Fruit fly (Drosophila melanogaster) whole organism, embryonic: ENCODE measurements around the gene CG18213.

Source experiments
- Bgb ChIP-seq: fragments of 200-800 bp; sonication (Bioruptor generic); IDR thresholded peaks from 2 replicates; pipeline ENCODE4 v1.3.6; 2022; ENCODE audit warnings: missing biosample characterization, missing genetic modification characterization; ENCODE audit not compliant: partially characterized antibody
- CG10366 ChIP-seq: fragments of 200-800 bp; sonication (Bioruptor generic); IDR thresholded peaks from 2 replicates; pipeline ENCODE4 v1.3.6; 2022; ENCODE audit warnings: missing biosample characterization, missing genetic modification characterization
- CG12391 ChIP-seq: fragments of 200-800 bp; sonication (Bioruptor generic); optimal IDR thresholded peaks from 3 replicates; lab custom pipeline; 2018; ENCODE audit warnings: missing biosample characterization, mild to moderate bottlenecking, missing genetic modification characterization, moderate library complexity
- CG12659 ChIP-seq: fragments of 200-800 bp; sonication (Bioruptor generic); optimal IDR thresholded peaks from 3 replicates; lab custom pipeline; 2017; ENCODE audit warnings: mild to moderate bottlenecking, missing biosample characterization, missing genetic modification reagents, missing genetic modification characterization
- CG13287 ChIP-seq: fragments of 200-800 bp; sonication (Bioruptor generic); IDR thresholded peaks from 2 replicates; pipeline ENCODE4 v1.3.6; 2022; ENCODE audit warnings: missing biosample characterization, missing genetic modification characterization; ENCODE audit not compliant: partially characterized antibody
- CG17912 ChIP-seq: fragments of 200-800 bp; sonication (Bioruptor generic); optimal IDR thresholded peaks from 2 replicates; lab custom pipeline; 2018; ENCODE audit warnings: missing biosample characterization, mild to moderate bottlenecking, missing genetic modification characterization
- CG2120 ChIP-seq: fragments of 200-800 bp; sonication (Bioruptor generic); optimal IDR thresholded peaks from 3 replicates; lab custom pipeline; 2016; ENCODE audit warnings: missing biosample characterization, missing genetic modification characterization
- CG42726 ChIP-seq: fragments of 200-800 bp; sonication (Bioruptor generic); IDR thresholded peaks from 2 replicates; pipeline ENCODE4 v1.3.6; 2022; ENCODE audit warnings: missing biosample characterization, missing genetic modification characterization; ENCODE audit not compliant: partially characterized antibody
- CG6765 ChIP-seq: fragments of 200-800 bp; sonication (Bioruptor generic); optimal IDR thresholded peaks from 3 replicates; lab custom pipeline; 2017; ENCODE audit warnings: missing biosample characterization, mild to moderate bottlenecking, missing genetic modification characterization
- CG7372 ChIP-seq: fragments of 200-800 bp; sonication (Bioruptor generic); IDR thresholded peaks from 2 replicates; pipeline ENCODE4 v1.3.6; 2022; ENCODE audit warnings: missing biosample characterization, missing genetic modification characterization
- CG7963 ChIP-seq: fragments of 200-800 bp; sonication (Bioruptor generic); IDR thresholded peaks from 3 replicates; pipeline ENCODE4 v1.3.6; 2022; ENCODE audit warnings: missing biosample characterization, missing genetic modification characterization; ENCODE audit not compliant: partially characterized antibody
- CG8765 ChIP-seq: fragments of 200-800 bp; sonication (Bioruptor generic); IDR thresholded peaks from 2 replicates; pipeline ENCODE4 v1.3.6; 2022; ENCODE audit warnings: missing biosample characterization, missing genetic modification characterization
- CG9876 ChIP-seq: fragments of 200-800 bp; sonication (Bioruptor generic); optimal IDR thresholded peaks from 2 replicates; lab custom pipeline; 2016; ENCODE audit warnings: missing biosample characterization, missing genetic modification characterization
- CG9932 ChIP-seq: fragments of 200-800 bp; sonication (Bioruptor generic); IDR thresholded peaks from 2 replicates; pipeline ENCODE4 v1.3.6; 2022; ENCODE audit warnings: missing biosample characterization, missing genetic modification characterization
- Doc3 ChIP-seq: fragments of 200-800 bp; sonication (Bioruptor generic); IDR thresholded peaks from 3 replicates; pipeline ENCODE4 v1.3.6; 2022; ENCODE audit warnings: missing biosample characterization, missing genetic modification characterization; ENCODE audit not compliant: partially characterized antibody
- Dp ChIP-seq: fragments of 200-800 bp; sonication (Bioruptor generic); optimal IDR thresholded peaks from 2 replicates; lab custom pipeline; 2018; ENCODE audit warnings: missing biosample characterization, mild to moderate bottlenecking, missing genetic modification characterization, moderate library complexity
- HmgZ ChIP-seq: fragments of 200-800 bp; sonication (Bioruptor generic); optimal IDR thresholded peaks from 2 replicates; lab custom pipeline; 2018; ENCODE audit warnings: missing biosample characterization, mild to moderate bottlenecking, missing genetic modification characterization
- Hr78 ChIP-seq, 2 experiments: fragments of 200-800 bp in 1 of 2; fragments of >200 bp in 1 of 2; sonication (Bioruptor generic) in 1 of 2; optimal IDR thresholded peaks; 2 replicates each; lab custom pipeline; 2017 to 2019; ENCODE audit warnings: missing biosample characterization in 2 of 2, missing genetic modification characterization in 2 of 2, mild to moderate bottlenecking in 1 of 2, moderate library complexity in 1 of 2
- MESR4 ChIP-seq: fragments of 200-800 bp; sonication (Bioruptor generic); optimal IDR thresholded peaks from 2 replicates; lab custom pipeline; 2018; ENCODE audit warnings: missing biosample characterization, mild to moderate bottlenecking, missing genetic modification characterization, moderate library complexity
- Myb ChIP-seq: fragments of 200-800 bp; sonication (Bioruptor generic); optimal IDR thresholded peaks from 2 replicates; lab custom pipeline; 2016; ENCODE audit warnings: missing biosample characterization, missing genetic modification characterization
- NC2β ChIP-seq: fragments of 200-800 bp; sonication (Bioruptor generic); optimal IDR thresholded peaks from 2 replicates; lab custom pipeline; 2016; ENCODE audit warnings: missing biosample characterization, missing genetic modification characterization
- Pdp1 ChIP-seq, 2 experiments: fragments of 200-800 bp; sonication (Bioruptor generic); optimal IDR thresholded peaks; 3 replicates each; lab custom pipeline; 2016; ENCODE audit warnings: missing biosample characterization in 2 of 2, missing genetic modification characterization in 2 of 2, mild to moderate bottlenecking in 1 of 2, moderate library complexity in 1 of 2
- Scr ChIP-seq: fragments of 200-800 bp; sonication (Bioruptor generic); IDR thresholded peaks from 2 replicates; pipeline ENCODE4 v1.3.6; 2022; ENCODE audit warnings: missing biosample characterization, missing genetic modification characterization; ENCODE audit not compliant: partially characterized antibody
- Six4 ChIP-seq: fragments of 200-800 bp; sonication (Bioruptor generic); optimal IDR thresholded peaks from 2 replicates; lab custom pipeline; 2016; ENCODE audit warnings: missing biosample characterization, missing genetic modification characterization
- amos ChIP-seq: fragments of 200-800 bp; sonication (Bioruptor generic); IDR thresholded peaks from 2 replicates; pipeline ENCODE4 v1.3.6; 2022; ENCODE audit warnings: missing biosample characterization, missing genetic modification characterization; ENCODE audit not compliant: partially characterized antibody
- dpn ChIP-seq, 2 experiments: fragments of 200-800 bp; sonication (Bioruptor generic); optimal IDR thresholded peaks; 3 replicates each; lab custom pipeline; 2016; ENCODE audit warnings: missing biosample characterization in 2 of 2, missing genetic modification characterization in 2 of 2
- ems ChIP-seq: fragments of 200-800 bp; sonication (Bioruptor generic); optimal IDR thresholded peaks from 3 replicates; lab custom pipeline; 2016; ENCODE audit warnings: missing biosample characterization, missing genetic modification characterization
- eve ChIP-seq, 2 experiments: fragments of >200 bp; optimal IDR thresholded peaks; 2 replicates each; lab custom pipeline; 2017; ENCODE audit warnings: missing biosample characterization in 2 of 2, missing genetic modification characterization in 2 of 2
- fru ChIP-seq: fragments of >200 bp; optimal IDR thresholded peaks from 2 replicates; lab custom pipeline; 2017
- gro ChIP-seq: fragments of 200-800 bp; sonication (Bioruptor generic); optimal IDR thresholded peaks from 2 replicates; lab custom pipeline; 2016; ENCODE audit warnings: missing biosample characterization, missing genetic modification characterization
- hb ChIP-seq: fragments of 200-800 bp; sonication (Bioruptor generic); IDR thresholded peaks from 3 replicates; pipeline ENCODE4 v1.3.6; 2022; ENCODE audit warnings: missing biosample characterization, missing genetic modification characterization; ENCODE audit not compliant: partially characterized antibody
- hbn ChIP-seq: fragments of 200-800 bp; sonication (Bioruptor generic); IDR thresholded peaks from 2 replicates; pipeline ENCODE4 v1.3.6; 2022; ENCODE audit warnings: missing biosample characterization, missing genetic modification characterization; ENCODE audit not compliant: partially characterized antibody
- ind ChIP-seq: fragments of 200-800 bp; sonication (Bioruptor generic); optimal IDR thresholded peaks from 3 replicates; lab custom pipeline; 2016; ENCODE audit warnings: missing biosample characterization, missing genetic modification characterization
- inv ChIP-seq: fragments of 200-800 bp; sonication (Bioruptor generic); IDR thresholded peaks from 2 replicates; pipeline ENCODE4 v1.3.6; 2022; ENCODE audit warnings: missing biosample characterization, missing genetic modification characterization; ENCODE audit not compliant: partially characterized antibody
- knrl ChIP-seq: fragments of 200-800 bp; sonication (Bioruptor generic); IDR thresholded peaks from 3 replicates; pipeline ENCODE4 v1.3.6; 2022; ENCODE audit warnings: missing biosample characterization, missing genetic modification characterization; ENCODE audit not compliant: partially characterized antibody
- maf-S ChIP-seq: fragments of 200-800 bp; sonication (Bioruptor generic); optimal IDR thresholded peaks from 2 replicates; lab custom pipeline; 2016; ENCODE audit warnings: missing biosample characterization, missing genetic modification characterization
- mam ChIP-seq: fragments of 200-800 bp; sonication (Bioruptor generic); optimal IDR thresholded peaks from 3 replicates; lab custom pipeline; 2016; ENCODE audit warnings: missing biosample characterization, missing genetic modification characterization
- nerfin-2 ChIP-seq: fragments of 200-800 bp; sonication (Bioruptor generic); IDR thresholded peaks from 2 replicates; pipeline ENCODE4 v1.3.6; 2022; ENCODE audit warnings: missing biosample characterization, missing genetic modification characterization; ENCODE audit not compliant: partially characterized antibody
- pzg ChIP-seq: fragments of 200-800 bp; sonication (Bioruptor generic); optimal IDR thresholded peaks from 3 replicates; lab custom pipeline; 2018; ENCODE audit warnings: missing biosample characterization, mild to moderate bottlenecking, missing genetic modification characterization, moderate library complexity
- sens ChIP-seq: fragments of 200-800 bp; sonication (Bioruptor generic); peaks from one replicate; lab custom pipeline; 2016; ENCODE audit warnings: missing biosample characterization, missing genetic modification characterization
- shn ChIP-seq: fragments of 200-800 bp; sonication (Bioruptor generic); optimal IDR thresholded peaks from 3 replicates; lab custom pipeline; 2016; ENCODE audit warnings: missing biosample characterization, missing genetic modification characterization
- sna ChIP-seq: fragments of 200-800 bp; sonication (Bioruptor generic); IDR thresholded peaks from 2 replicates; pipeline ENCODE4 v1.3.6; 2022; ENCODE audit warnings: missing biosample characterization, missing genetic modification characterization; ENCODE audit not compliant: partially characterized antibody
- stwl ChIP-seq: fragments of 200-800 bp; sonication (Bioruptor generic); optimal IDR thresholded peaks from 3 replicates; lab custom pipeline; 2018; ENCODE audit warnings: missing biosample characterization, mild to moderate bottlenecking, missing genetic modification characterization, moderate library complexity
- tin ChIP-seq: fragments of 200-800 bp; sonication (Bioruptor generic); optimal IDR thresholded peaks from 3 replicates; lab custom pipeline; 2016; ENCODE audit warnings: missing biosample characterization, missing genetic modification characterization
- trem ChIP-seq: fragments of 200-800 bp; optimal IDR thresholded peaks from 3 replicates; lab custom pipeline; 2019; ENCODE audit warnings: missing biosample characterization, mild to moderate bottlenecking, missing genetic modification characterization, moderate library complexity
- unc-4 ChIP-seq: fragments of 200-800 bp; sonication (Bioruptor generic); IDR thresholded peaks from 2 replicates; pipeline ENCODE4 v1.3.6; 2022; ENCODE audit warnings: missing biosample characterization, missing genetic modification characterization; ENCODE audit not compliant: partially characterized antibody
- zfh2 ChIP-seq: fragments of 200-800 bp; sonication (Bioruptor generic); optimal IDR thresholded peaks from 2 replicates; lab custom pipeline; 2016; ENCODE audit warnings: missing biosample characterization, missing genetic modification characterization

CG18213 gene

DNA sequence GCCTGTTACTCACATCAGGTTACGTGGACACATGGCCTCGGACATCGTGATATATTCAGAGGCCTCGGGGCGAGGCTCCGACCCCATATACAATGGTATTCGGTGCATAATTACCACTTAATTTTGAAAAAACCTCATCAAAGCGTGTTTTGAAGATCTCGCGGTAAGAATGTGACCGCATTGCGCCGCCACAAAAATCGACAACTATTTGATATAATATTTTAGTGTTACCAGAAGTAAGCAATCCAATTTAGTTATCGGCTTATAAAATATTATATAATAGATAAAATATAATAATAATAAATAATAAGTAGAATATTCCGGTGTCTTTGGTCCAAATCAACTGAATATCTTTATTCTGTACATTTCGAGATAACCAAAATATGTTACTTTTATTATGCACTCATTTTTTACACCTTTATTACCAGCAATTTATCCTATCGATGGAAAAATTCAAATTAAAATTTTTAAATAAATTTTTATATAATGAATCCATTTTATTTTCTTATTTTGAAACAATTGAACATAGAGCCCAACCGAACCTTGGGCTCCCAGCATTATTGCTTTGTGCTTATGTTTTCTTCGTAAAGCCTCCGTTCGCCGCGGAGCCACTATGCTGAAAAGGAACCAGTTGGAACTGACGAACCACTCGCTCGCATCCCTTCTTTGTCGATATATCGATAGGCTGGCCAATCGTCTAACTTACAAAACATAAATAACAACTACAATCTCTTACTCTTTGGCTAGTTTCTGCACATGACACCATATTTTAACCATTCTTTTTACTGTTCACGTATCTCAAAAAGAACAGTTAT lies at the start of gene CG18213, which contains the start of gene Trm7-32 (continued):
- TF ChIP-seq Pdp1 (GFP tag; optimal IDR thresholded peaks at IDR 0.05; lab: Kevin White, UChicago) (peak in 1 of 2 experiments; percentile 53), Dp (GFP tag; lab: Kevin White, UChicago) (peak; percentile 71), NC2β (GFP tag; lab: Kevin White, UChicago) (no peak), CG9932 (GFP tag; lab: Robert Waterston, UW) (no peak; the same call in 1 of the 2 replicates), CG17912 (GFP tag; lab: Kevin White, UChicago) (no peak), Scr (GFP tag; lab: Robert Waterston, UW) (peak; percentile 87), knrl (GFP tag; lab: Robert Waterston, UW) (peak; percentile 84), ind (GFP tag; lab: Kevin White, UChicago) (peak; percentile 3), stwl (tag; lab: Kevin White, UChicago) (peak; percentile 17), sens (GFP tag; lab: Kevin White, UChicago) (peak; percentile 73), Doc3 (GFP tag; lab: Robert Waterston, UW) (peak; percentile 76), trem (tag; lab: Kevin White, UChicago) (peak; percentile 66), Six4 (GFP tag; lab: Kevin White, UChicago) (no peak), CG42726 (GFP tag; lab: Robert Waterston, UW) (peak; percentile 86; the same call in 1 of the 2 replicates), CG12391 (tag; lab: Kevin White, UChicago) (peak; percentile 49), mam (GFP tag; lab: Kevin White, UChicago) (peak; percentile 40), pzg (GFP tag; lab: Kevin White, UChicago) (peak; percentile 65), inv (peak; percentile 79), CG12659 (GFP tag; lab: Kevin White, UChicago) (peak; percentile 55), nerfin-2 (peak; percentile 36; the same call in 1 of the 2 replicates), Myb (peak; percentile 12), CG9876 (GFP tag; lab: Kevin White, UChicago) (peak; percentile 15), sna (GFP tag; lab: Robert Waterston, UW) (peak; percentile 80), CG7372 (GFP tag; lab: Robert Waterston, UW) (peak; percentile 10; the same call in 1 of the 2 replicates), CG10366 (GFP tag; lab: Robert Waterston, UW) (0 out of 2 replicates have a peak, but pooled peaks have one; percentile 12), zfh2 (peak; percentile 33), hb (GFP tag; lab: Robert Waterston, UW) (peak; percentile 72), Hr78 (GFP tag; optimal IDR thresholded peaks at IDR 0.05; lab: Kevin White, UChicago) (no peak), CG6765 (GFP tag; lab: Kevin White, UChicago) (no peak), maf-S (GFP tag; lab: Kevin White, UChicago) (no peak), Bgb (GFP tag; lab: Robert Waterston, UW) (peak; percentile 92), CG8765 (no peak), tin (GFP tag; lab: Kevin White, UChicago) (peak; percentile 18), amos (peak; percentile 86), CG13287 (peak; percentile 86), eve (GFP tag; optimal IDR thresholded peaks at IDR 0.05; lab: Kevin White, UChicago) (no peak), fru (no peak), hbn (peak; percentile 72), dpn (GFP tag; optimal IDR thresholded peaks at IDR 0.05; lab: Kevin White, UChicago) (peak in 1 of 2 experiments; percentile 34), gro (GFP tag; lab: Kevin White, UChicago) (peak; percentile 27), HmgZ (tag; lab: Kevin White, UChicago) (peak; percentile 27), unc-4 (GFP tag; lab: Robert Waterston, UW) (peak; percentile 81), CG2120 (GFP tag; lab: Kevin White, UChicago) (peak; percentile 59), CG7963 (GFP tag; lab: Robert Waterston, UW) (peak; percentile 68; the same call in 1 of the 3 replicates), shn (GFP tag; lab: Kevin White, UChicago) (no peak), ems (peak; percentile 12), MESR4 (GFP tag; lab: Kevin White, UChicago) (peak; percentile 72)
